Worm (Caenorhabditis elegans) whole organism, L2 larva: ENCODE measurements around the gene cit-1.2.

ENCODE experiments used
- ama-1 ChIP-seq: fragments of 150-350 bp; optimal IDR thresholded peaks from 2 replicates; lab custom pipeline; 2018; ENCODE audit warnings: inconsistent platforms
- ceh-82 ChIP-seq: fragments of 150-350 bp; optimal IDR thresholded peaks from 2 replicates; lab custom pipeline; 2014; ENCODE audit warnings: missing biosample characterization, missing genetic modification characterization
- egl-27 ChIP-seq: sonication (generic microtip); optimal IDR thresholded peaks from 3 replicates; lab custom pipeline; 2017; ENCODE audit warnings: missing biosample characterization, missing genetic modification reagents, missing genetic modification characterization
- elt-1 ChIP-seq: fragments of 150-350 bp; optimal IDR thresholded peaks from 2 replicates; lab custom pipeline; 2014; ENCODE audit warnings: missing biosample characterization, missing genetic modification characterization
- lin-13 ChIP-seq: fragments of 150-350 bp; optimal IDR thresholded peaks from 2 replicates; lab custom pipeline; 2014; ENCODE audit warnings: missing biosample characterization, missing genetic modification reagents, missing genetic modification characterization
- lsy-2 ChIP-seq, 2 experiments: fragments of 150-350 bp in 1 of 2; sonication (generic microtip) in 1 of 2; optimal IDR thresholded peaks; 2 replicates each; lab custom pipeline; 2014 to 2017; ENCODE audit warnings: missing biosample characterization in 2 of 2, missing genetic modification characterization in 2 of 2
- nhr-11 ChIP-seq: fragments of 150-350 bp; optimal IDR thresholded peaks from 2 replicates; lab custom pipeline; 2014; ENCODE audit warnings: missing biosample characterization, missing genetic modification characterization
- nhr-129 ChIP-seq: fragments of 150-350 bp; optimal IDR thresholded peaks from 2 replicates; lab custom pipeline; 2014; ENCODE audit warnings: missing biosample characterization, missing genetic modification characterization
- nhr-77 ChIP-seq: fragments of 150-350 bp; optimal IDR thresholded peaks from 2 replicates; lab custom pipeline; 2014; ENCODE audit warnings: missing biosample characterization, missing genetic modification characterization
- unc-39 ChIP-seq: fragments of 150-350 bp; optimal IDR thresholded peaks from 2 replicates; lab custom pipeline; 2014; ENCODE audit warnings: missing biosample characterization, missing genetic modification characterization
- unc-55 ChIP-seq: fragments of 150-350 bp; sonication (generic microtip); optimal IDR thresholded peaks from 3 replicates; lab custom pipeline; 2014; ENCODE audit warnings: missing biosample characterization, missing genetic modification reagents, missing genetic modification characterization
- unc-62 ChIP-seq: fragments of 150-350 bp; optimal IDR thresholded peaks from 2 replicates; lab custom pipeline; 2014; ENCODE audit warnings: missing biosample characterization, missing genetic modification reagents, missing genetic modification characterization
- ztf-4 ChIP-seq: fragments of 150-350 bp; optimal IDR thresholded peaks from 2 replicates; lab custom pipeline; 2014; ENCODE audit warnings: missing biosample characterization, missing genetic modification characterization

ce11 chrIII:8004091-8004490, 6.5 kb upstream of the cit-1.2 start, which contains the start of gene C06G4.6:
- TF ChIP-seq egl-27 (tag; lab: Kevin White, UChicago) (no peak), elt-1 (tag; lab: Kevin White, UChicago) (no peak), unc-62 (GFP tag; lab: Kevin White, UChicago) (no peak), lsy-2 (tag; optimal IDR thresholded peaks at IDR 0.05; lab: Kevin White, UChicago) (no peak), ama-1 (lab: Kevin White, UChicago) (no peak), nhr-77 (no peak), unc-55 (GFP tag; lab: Kevin White, UChicago) (no peak), nhr-129 (no peak), unc-39 (tag; lab: Kevin White, UChicago) (no peak), ceh-82 (no peak), lin-13 (GFP tag; lab: Kevin White, UChicago) (no peak), nhr-11 (tag; lab: Kevin White, UChicago) (no peak), ztf-4 (no peak)
